Fruit fly (Drosophila melanogaster) S2 (cell line): Measurements from ENCODE around the gene Sar1.

ENCODE experiments used
- CG8478 ChIP-seq: fragments of >200 bp; optimal IDR thresholded peaks from 2 replicates; lab custom pipeline; 2018
- CTCF ChIP-seq, 2 experiments: fragments of >200 bp; optimal IDR thresholded peaks; 2 replicates each; lab custom pipeline; 2018

- TF ChIP-seq CTCF (optimal IDR thresholded peaks at IDR 0.05; lab: Kevin White, UChicago) (no peak), CG8478 (lab: Kevin White, UChicago) (no peak)
Measured at dm6 chr3R:22340207-22340606, 16.3 kb upstream of the Sar1 start, which contains the start of gene CG5388.
